Fruit fly (Drosophila melanogaster) whole organism, prepupa: Measurements from ENCODE around the gene CG42680.

Experiments
- CG10631 ChIP-seq: fragments of 200-800 bp; sonication (Bioruptor generic); optimal IDR thresholded peaks from 2 replicates; lab custom pipeline; 2016; ENCODE audit warnings: missing biosample characterization, missing genetic modification characterization
- CG11294 ChIP-seq: fragments of 200-800 bp; sonication (Bioruptor generic); IDR thresholded peaks from 2 replicates; pipeline ENCODE4 v1.3.6; 2022; ENCODE audit warnings: missing biosample characterization, missing genetic modification characterization
- CG6808 ChIP-seq: fragments of 200-800 bp; sonication (Bioruptor generic); optimal IDR thresholded peaks from 3 replicates; lab custom pipeline; 2017; ENCODE audit warnings: missing biosample characterization, missing genetic modification characterization, mild to moderate bottlenecking, moderate library complexity, missing genetic modification reagents
- CG9139 ChIP-seq: fragments of 200-800 bp; sonication (Bioruptor generic); optimal IDR thresholded peaks from 3 replicates; lab custom pipeline; 2017; ENCODE audit warnings: missing biosample characterization, mild to moderate bottlenecking, missing genetic modification characterization
- Ets21C ChIP-seq: fragments of 200-800 bp; sonication (Bioruptor generic); optimal IDR thresholded peaks from 3 replicates; lab custom pipeline; 2016; ENCODE audit warnings: missing biosample characterization, missing genetic modification characterization
- Hr38 ChIP-seq: sonication (Bioruptor generic); optimal IDR thresholded peaks from 2 replicates; lab custom pipeline; 2016; ENCODE audit warnings: missing biosample characterization, missing genetic modification characterization
- Hr39 ChIP-seq: fragments of 200-800 bp; sonication (Bioruptor generic); optimal IDR thresholded peaks from 2 replicates; lab custom pipeline; 2016; ENCODE audit warnings: missing biosample characterization, missing genetic modification characterization
- Lpt ChIP-seq: fragments of 200-800 bp; sonication (Bioruptor generic); optimal IDR thresholded peaks from 3 replicates; lab custom pipeline; 2016; ENCODE audit warnings: missing biosample characterization, missing genetic modification characterization
- Met ChIP-seq: fragments of 200-800 bp; sonication (Bioruptor generic); optimal IDR thresholded peaks from 3 replicates; lab custom pipeline; 2016; ENCODE audit warnings: missing biosample characterization, missing genetic modification characterization
- Smox ChIP-seq: fragments of 200-800 bp; sonication (Bioruptor generic); optimal IDR thresholded peaks from 3 replicates; lab custom pipeline; 2016; ENCODE audit warnings: missing biosample characterization, missing genetic modification characterization
- cyc ChIP-seq: fragments of 200-800 bp; sonication (Bioruptor generic); optimal IDR thresholded peaks from 3 replicates; lab custom pipeline; 2016; ENCODE audit warnings: missing biosample characterization, missing genetic modification characterization
- eg ChIP-seq: fragments of 200-800 bp; sonication (Bioruptor generic); IDR thresholded peaks from 3 replicates; pipeline ENCODE4 v1.3.6; 2022; ENCODE audit warnings: missing biosample characterization, missing genetic modification characterization
- pdm3 ChIP-seq: fragments of 200-800 bp; sonication (Bioruptor generic); optimal IDR thresholded peaks from 3 replicates; lab custom pipeline; 2016; ENCODE audit warnings: missing biosample characterization, missing genetic modification characterization

dm6 chr2L:14580693-14581572 lies 7.1 kb downstream of the CG42680 start:
- TF ChIP-seq Hr38 (GFP tag; lab: Kevin White, UChicago) (no peak), Met (no peak), Hr39 (GFP tag; lab: Kevin White, UChicago) (no peak), Smox (GFP tag; lab: Kevin White, UChicago) (no peak), CG10631 (no peak), eg (no peak), pdm3 (no peak), cyc (no peak), Lpt (no peak), CG11294 (GFP tag; lab: Robert Waterston, UW) (no peak), CG9139 (GFP tag; lab: Kevin White, UChicago) (no peak), CG6808 (GFP tag; lab: Kevin White, UChicago) (no peak), Ets21C (no peak)
